Worm (Caenorhabditis elegans) whole organism, young adult: ENCODE data around the gene E02C12.11.

Source experiments
- B0035.1 ChIP-seq: sonication (generic microtip); optimal IDR thresholded peaks from 2 replicates; lab custom pipeline; 2016; ENCODE audit warnings: missing genetic modification characterization, mild to moderate bottlenecking, missing compliant biosample characterization, missing genotype, missing genetic modification reagents
- C06A6.2 ChIP-seq: fragments of 200-800 bp; sonication (Bioruptor generic); conservative IDR thresholded peaks from 2 replicates; pipeline ENCODE4 v1.3.6; 2022; ENCODE audit warnings: missing genetic modification characterization, missing compliant biosample characterization
- C17E4.6 ChIP-seq: fragments of 200-800 bp; sonication (Bioruptor generic); IDR thresholded peaks from 2 replicates; pipeline ENCODE4 v1.3.6; 2022; ENCODE audit warnings: missing genetic modification reagents, missing genetic modification characterization, missing compliant biosample characterization
- D2030.7 ChIP-seq: fragments of 200-800 bp; sonication (Bioruptor generic); IDR thresholded peaks from 2 replicates; pipeline ENCODE4 v1.3.6; 2022; ENCODE audit warnings: missing genetic modification reagents, missing genetic modification characterization, missing compliant biosample characterization
- F10E7.11 ChIP-seq: sonication (generic microtip); optimal IDR thresholded peaks from 2 replicates; lab custom pipeline; 2017; ENCODE audit warnings: mild to moderate bottlenecking, missing genetic modification characterization, moderate library complexity, missing compliant biosample characterization
- F33H1.4 ChIP-seq: fragments of 200-800 bp; sonication (Bioruptor generic); IDR thresholded peaks from 2 replicates; pipeline ENCODE4 v1.3.6; 2022; ENCODE audit warnings: missing genetic modification reagents, missing genetic modification characterization, missing compliant biosample characterization
- F39B2.1 ChIP-seq: fragments of 200-800 bp; sonication (Bioruptor generic); IDR thresholded peaks from 2 replicates; pipeline ENCODE4 v1.3.6; 2022; ENCODE audit warnings: missing genetic modification reagents, missing genetic modification characterization, missing compliant biosample characterization
- F49E8.2 ChIP-seq: sonication (generic microtip); optimal IDR thresholded peaks from 3 replicates; lab custom pipeline; 2017; ENCODE audit warnings: missing genetic modification characterization, mild to moderate bottlenecking, missing compliant biosample characterization, antibody characterized with exemption, moderate library complexity; ENCODE audit not compliant: insufficient read depth
- F55B11.4 ChIP-seq: sonication (generic microtip); optimal IDR thresholded peaks from 2 replicates; lab custom pipeline; 2016; ENCODE audit warnings: missing compliant biosample characterization, missing genetic modification characterization, borderline replicate concordance; ENCODE audit not compliant: insufficient read depth
- K11D2.4 ChIP-seq: fragments of 200-800 bp; sonication (Bioruptor generic); IDR thresholded peaks from 2 replicates; pipeline ENCODE4 v1.3.6; 2022; ENCODE audit warnings: missing genetic modification reagents, missing genetic modification characterization, missing compliant biosample characterization
- T07F8.4 ChIP-seq: sonication (generic microtip); optimal IDR thresholded peaks from 2 replicates; lab custom pipeline; 2016; ENCODE audit warnings: mild to moderate bottlenecking, missing genetic modification characterization, moderate library complexity, missing compliant biosample characterization
- Y53G8AR.9 ChIP-seq: fragments of 200-800 bp; sonication (Bioruptor generic); conservative IDR thresholded peaks from 2 replicates; pipeline ENCODE4 v1.3.6; 2022; ENCODE audit warnings: missing genetic modification reagents, missing genetic modification characterization, missing compliant biosample characterization
- ama-1 ChIP-seq, 3 experiments: fragments of 150-350 bp in 1 of 3; sonication (generic microtip) in 2 of 3; optimal IDR thresholded peaks; 2 replicates each; lab custom pipeline; 2014 to 2018; ENCODE audit warnings: missing biosample characterization in 2 of 3, missing genetic modification characterization in 2 of 3, missing genetic modification reagents in 2 of 3
- athp-1 ChIP-seq: sonication (generic microtip); optimal IDR thresholded peaks from 2 replicates; lab custom pipeline; 2017; ENCODE audit warnings: mild to moderate bottlenecking, missing genetic modification characterization, missing compliant biosample characterization
- attf-3 ChIP-seq: fragments of 200-800 bp; sonication (Bioruptor generic); conservative IDR thresholded peaks from 2 replicates; pipeline ENCODE4 v1.3.6; 2022; ENCODE audit warnings: missing genetic modification reagents, missing genetic modification characterization, missing compliant biosample characterization
- attf-6 ChIP-seq: fragments of 200-800 bp; sonication (Bioruptor generic); IDR thresholded peaks from 2 replicates; pipeline ENCODE4 v1.3.6; 2022; ENCODE audit warnings: missing genetic modification reagents, missing genetic modification characterization, missing compliant biosample characterization
- bed-2 ChIP-seq: fragments of 200-800 bp; sonication (Bioruptor generic); IDR thresholded peaks from 2 replicates; pipeline ENCODE4 v1.3.6; 2022; ENCODE audit warnings: missing genetic modification reagents, missing genetic modification characterization, missing compliant biosample characterization
- ccch-3 ChIP-seq: fragments of 200-800 bp; sonication (Bioruptor generic); optimal IDR thresholded peaks from 2 replicates; lab custom pipeline; 2018; ENCODE audit warnings: mild to moderate bottlenecking, missing genetic modification characterization, missing compliant biosample characterization
- cebp-1 ChIP-seq, 2 experiments: fragments of 200-800 bp in 1 of 2; sonication (Bioruptor generic) in 1 of 2; sonication (generic microtip) in 1 of 2; IDR thresholded peaks in 1 of 2; optimal IDR thresholded peaks in 1 of 2; 2 replicates each; pipeline versions ENCODE4 v1.3.6 to Lab custom; 2017 to 2022; ENCODE audit warnings: missing compliant biosample characterization in 2 of 2, missing genetic modification characterization in 2 of 2, mild to moderate bottlenecking in 1 of 2, missing genetic modification reagents in 1 of 2, moderate library complexity in 1 of 2
- ceh-100 ChIP-seq: fragments of 200-800 bp; sonication (Bioruptor generic); IDR thresholded peaks from 2 replicates; pipeline ENCODE4 v1.3.6; 2022; ENCODE audit warnings: missing genetic modification reagents, missing genetic modification characterization, missing compliant biosample characterization
- ceh-27 ChIP-seq: fragments of 200-800 bp; sonication (Bioruptor generic); optimal IDR thresholded peaks from 2 replicates; lab custom pipeline; 2018; ENCODE audit warnings: mild to moderate bottlenecking, missing genetic modification characterization, moderate library complexity, missing compliant biosample characterization
- ceh-91 ChIP-seq: fragments of 200-800 bp; sonication (Bioruptor generic); IDR thresholded peaks from 2 replicates; pipeline ENCODE4 v1.3.6; 2022; ENCODE audit warnings: missing genetic modification reagents, missing genetic modification characterization, missing compliant biosample characterization
- chd-7 ChIP-seq: sonication (generic microtip); optimal IDR thresholded peaks from 2 replicates; lab custom pipeline; 2016; ENCODE audit warnings: mild to moderate bottlenecking, missing genetic modification characterization, moderate library complexity, missing compliant biosample characterization
- die-1 ChIP-seq: sonication (generic microtip); optimal IDR thresholded peaks from 2 replicates; lab custom pipeline; 2016; ENCODE audit warnings: missing genotype, mild to moderate bottlenecking, missing genetic modification characterization, missing compliant biosample characterization
- egrh-3 ChIP-seq: fragments of 200-800 bp; sonication (Bioruptor generic); IDR thresholded peaks from 2 replicates; pipeline ENCODE4 v1.3.6; 2022; ENCODE audit warnings: missing genetic modification reagents, missing genetic modification characterization, missing compliant biosample characterization
- gei-17 ChIP-seq: fragments of 200-800 bp; sonication (Bioruptor generic); optimal IDR thresholded peaks from 2 replicates; lab custom pipeline; 2018; ENCODE audit warnings: mild to moderate bottlenecking, missing genetic modification characterization, missing compliant biosample characterization
- hlh-26 ChIP-seq: fragments of 200-800 bp; sonication (Bioruptor generic); conservative IDR thresholded peaks from 2 replicates; pipeline ENCODE4 v1.3.6; 2022; ENCODE audit warnings: missing genetic modification reagents, missing genetic modification characterization, missing compliant biosample characterization
- let-607 ChIP-seq, 2 experiments: fragments of 200-800 bp in 1 of 2; sonication (Bioruptor generic) in 1 of 2; sonication (generic microtip) in 1 of 2; optimal IDR thresholded peaks; 2 replicates each; lab custom pipeline; 2016 to 2018; ENCODE audit warnings: mild to moderate bottlenecking in 2 of 2, missing compliant biosample characterization in 2 of 2, missing genetic modification characterization in 2 of 2, moderate library complexity in 2 of 2, missing genotype in 1 of 2
- lin-40 ChIP-seq: sonication (generic microtip); optimal IDR thresholded peaks from 2 replicates; lab custom pipeline; 2016; ENCODE audit warnings: missing genetic modification characterization, mild to moderate bottlenecking, missing compliant biosample characterization, missing genotype, missing genetic modification reagents
- lin-54 ChIP-seq: fragments of 200-800 bp; sonication (Bioruptor generic); optimal IDR thresholded peaks from 2 replicates; lab custom pipeline; 2018; ENCODE audit warnings: mild to moderate bottlenecking, missing genetic modification characterization, missing compliant biosample characterization
- lsl-1 ChIP-seq: fragments of 200-800 bp; sonication (Bioruptor generic); optimal IDR thresholded peaks from 2 replicates; lab custom pipeline; 2018; ENCODE audit warnings: mild to moderate bottlenecking, missing genetic modification characterization, moderate library complexity, missing compliant biosample characterization
- madf-3 ChIP-seq: fragments of 200-800 bp; sonication (Bioruptor generic); IDR thresholded peaks from 2 replicates; pipeline ENCODE4 v1.3.6; 2022; ENCODE audit warnings: missing genetic modification reagents, missing genetic modification characterization, missing compliant biosample characterization
- madf-8 ChIP-seq: fragments of 200-800 bp; sonication (Bioruptor generic); conservative IDR thresholded peaks from 2 replicates; pipeline ENCODE4 v1.3.6; 2022; ENCODE audit warnings: missing genetic modification reagents, missing genetic modification characterization, missing compliant biosample characterization
- mel-28 ChIP-seq: sonication (generic microtip); optimal IDR thresholded peaks from 2 replicates; lab custom pipeline; 2016; ENCODE audit warnings: borderline replicate concordance, mild to moderate bottlenecking, missing genetic modification characterization, missing compliant biosample characterization
- nhr-27 ChIP-seq: fragments of 200-800 bp; sonication (Bioruptor generic); optimal IDR thresholded peaks from 2 replicates; lab custom pipeline; 2018; ENCODE audit warnings: mild to moderate bottlenecking, missing genetic modification characterization, moderate library complexity, missing compliant biosample characterization
- rpc-1 ChIP-seq, 2 experiments: fragments of 150-350 bp in 1 of 2; sonication (generic microtip) in 1 of 2; optimal IDR thresholded peaks; 2 replicates each; lab custom pipeline; 2014 to 2018; ENCODE audit warnings: missing biosample characterization in 1 of 2, missing genetic modification characterization in 1 of 2, missing genetic modification reagents in 1 of 2, missing genotype in 1 of 2
- sdz-38 ChIP-seq: sonication (generic microtip); optimal IDR thresholded peaks from 2 replicates; lab custom pipeline; 2016; ENCODE audit warnings: missing genotype, missing genetic modification characterization, missing compliant biosample characterization
- snpc-3.4 ChIP-seq: sonication (generic microtip); optimal IDR thresholded peaks from 2 replicates; lab custom pipeline; 2017; ENCODE audit warnings: missing genetic modification characterization, mild to moderate bottlenecking, missing compliant biosample characterization, antibody characterized with exemption, moderate library complexity, missing genotype, missing genetic modification reagents
- snpc-4 ChIP-seq, 5 experiments: fragments of 150-350 bp in 1 of 5; sonication (generic microtip) in 4 of 5; optimal IDR thresholded peaks; 2 replicates each; lab custom pipeline; 2014 to 2018; ENCODE audit warnings: missing genetic modification characterization in 5 of 5, missing biosample characterization in 3 of 5, antibody characterized with exemption in 2 of 5, mild to moderate bottlenecking in 2 of 5, missing compliant biosample characterization in 2 of 5, missing genotype in 2 of 5, moderate library complexity in 2 of 5, missing genetic modification reagents in 1 of 5
- somi-1 ChIP-seq: fragments of 200-800 bp; sonication (Bioruptor generic); optimal IDR thresholded peaks from 2 replicates; lab custom pipeline; 2018; ENCODE audit warnings: mild to moderate bottlenecking, missing genetic modification characterization, missing compliant biosample characterization
- sptf-2 ChIP-seq: fragments of 200-800 bp; sonication (Bioruptor generic); optimal IDR thresholded peaks from 2 replicates; lab custom pipeline; 2018; ENCODE audit warnings: mild to moderate bottlenecking, missing genetic modification characterization, missing compliant biosample characterization
- tbp1 ChIP-seq: fragments of 200-800 bp; sonication (Bioruptor generic); optimal IDR thresholded peaks from 2 replicates; lab custom pipeline; 2018; ENCODE audit warnings: mild to moderate bottlenecking, missing genetic modification characterization, missing compliant biosample characterization
- unc-130 ChIP-seq: sonication (generic microtip); optimal IDR thresholded peaks from 2 replicates; lab custom pipeline; 2016; ENCODE audit warnings: missing genetic modification reagents, missing genetic modification characterization, missing compliant biosample characterization
- ztf-18 ChIP-seq: sonication (generic microtip); optimal IDR thresholded peaks from 2 replicates; lab custom pipeline; 2016; ENCODE audit warnings: missing genotype, mild to moderate bottlenecking, missing genetic modification characterization, missing compliant biosample characterization
- ztf-26 ChIP-seq: sonication (generic microtip); optimal IDR thresholded peaks from 2 replicates; lab custom pipeline; 2017; ENCODE audit warnings: missing genetic modification characterization, missing compliant biosample characterization

The E02C12.11 gene

DNA sequence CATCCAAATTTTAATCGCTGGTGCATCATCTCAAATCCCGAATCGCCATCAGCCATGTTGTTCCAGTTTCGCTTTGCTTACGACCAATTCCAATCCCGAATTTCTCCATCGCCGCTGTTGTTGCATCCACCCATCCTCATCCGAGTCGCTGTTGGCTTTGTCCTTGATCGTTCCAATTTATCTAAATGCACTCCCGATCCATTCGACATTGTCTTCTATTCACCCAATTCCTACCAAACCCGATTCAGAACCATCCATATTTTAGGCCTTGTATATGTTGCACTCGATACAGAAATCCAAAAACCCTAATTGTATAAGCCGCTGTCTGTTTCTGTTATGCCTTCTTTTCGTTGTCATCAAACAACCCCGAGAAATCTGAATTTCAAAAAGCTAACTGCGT lies 39.4 kb downstream of the E02C12.11 start (continued):
- TF ChIP-seq snpc-4 (GFP tag; optimal IDR thresholded peaks at IDR 0.05; lab: Kevin White, UChicago) (no peak), snpc-4 (tag; optimal IDR thresholded peaks at IDR 0.05; lab: Kevin White, UChicago) (no peak), ceh-27 (GFP tag; lab: Kevin White, UChicago) (no peak), die-1 (no peak), ztf-18 (no peak), mel-28 (tag; lab: Kevin White, UChicago) (peak; percentile 21), bed-2 (no peak), D2030.7 (GFP tag; lab: Robert Waterston, UW) (peak; percentile 26; the same call in 1 of the 2 replicates), C06A6.2 (GFP tag; lab: Robert Waterston, UW) (peak; percentile 80), chd-7 (tag; lab: Kevin White, UChicago) (peak; percentile 49), rpc-1 (optimal IDR thresholded peaks at IDR 0.05; lab: Kevin White, UChicago) (no peak), rpc-1 (tag; optimal IDR thresholded peaks at IDR 0.05; lab: Kevin White, UChicago) (no peak), gei-17 (GFP tag; lab: Kevin White, UChicago) (no peak), F33H1.4 (GFP tag; lab: Robert Waterston, UW) (no peak), attf-6 (0 out of 2 replicates have a peak, but pooled peaks have one; percentile 42), T07F8.4 (tag; lab: Kevin White, UChicago) (no peak), F10E7.11 (tag; lab: Kevin White, UChicago) (no peak), lin-40 (no peak), Y53G8AR.9 (GFP tag; lab: Robert Waterston, UW) (peak; percentile 96), B0035.1 (no peak), sdz-38 (tag; lab: Kevin White, UChicago) (no peak), tbp1 (GFP tag; lab: Kevin White, UChicago) (no peak), ama-1 (optimal IDR thresholded peaks at IDR 0.05; lab: Kevin White, UChicago) (no peak), ama-1 (GFP tag; optimal IDR thresholded peaks at IDR 0.05; lab: Kevin White, UChicago) (no peak), F49E8.2 (tag; lab: Kevin White, UChicago) (peak; percentile 37), ceh-91 (peak; percentile 59; the same call in 1 of the 2 replicates), C17E4.6 (GFP tag; lab: Robert Waterston, UW) (peak; percentile 54; the same call in 1 of the 2 replicates), snpc-3.4 (tag; lab: Kevin White, UChicago) (no peak), attf-3 (GFP tag; lab: Robert Waterston, UW) (0 out of 2 replicates have a peak, but pooled peaks have one; percentile 13), F39B2.1 (GFP tag; lab: Robert Waterston, UW) (peak; percentile 50; the same call in 1 of the 2 replicates), somi-1 (no peak), let-607 (tag; optimal IDR thresholded peaks at IDR 0.05; lab: Kevin White, UChicago) (no peak), nhr-27 (tag; lab: Kevin White, UChicago) (no peak), K11D2.4 (peak; percentile 87), ccch-3 (GFP tag; lab: Kevin White, UChicago) (no peak), hlh-26 (GFP tag; lab: Robert Waterston, UW) (no peak), ceh-100 (GFP tag; lab: Robert Waterston, UW) (peak; percentile 72), unc-130 (GFP tag; lab: Kevin White, UChicago) (no peak), lsl-1 (GFP tag; lab: Kevin White, UChicago) (no peak), sptf-2 (GFP tag; lab: Kevin White, UChicago) (no peak), cebp-1 (GFP tag; IDR thresholded peaks at IDR 0.05; lab: Robert Waterston, UW) (peak; percentile 70), cebp-1 (tag; optimal IDR thresholded peaks at IDR 0.05; lab: Kevin White, UChicago) (peak; percentile 62), athp-1 (no peak), ztf-26 (no peak), lin-54 (GFP tag; lab: Kevin White, UChicago) (no peak), madf-3 (GFP tag; lab: Robert Waterston, UW) (peak; percentile 80), egrh-3 (no peak), F55B11.4 (tag; lab: Kevin White, UChicago) (no peak), madf-8 (GFP tag; lab: Robert Waterston, UW) (no peak)
